Fruit fly (Drosophila melanogaster) whole organism, adult: ENCODE measurements around the gene CG12811.

Experiments used
- CG7045 ChIP-seq: fragments of 200-800 bp; sonication (Bioruptor generic); optimal IDR thresholded peaks from 2 replicates; lab custom pipeline; 2017; ENCODE audit warnings: missing biosample characterization, mild to moderate bottlenecking, missing genetic modification characterization
- ovo ChIP-seq: fragments of 200-800 bp; sonication (Bioruptor generic); optimal IDR thresholded peaks from 2 replicates; lab custom pipeline; 2016; ENCODE audit warnings: missing biosample characterization, missing genetic modification characterization

dm6 chr3R:10048035-10048774, 392 bp downstream of the CG12811 start:
- no peak for TF ChIP-seq CG7045
- TF ChIP-seq ovo, result no peak
